Worm (Caenorhabditis elegans) whole organism, L3 larva: Measurements from ENCODE around the gene fbxa-82.
A peak's percentile ranks its signal among the peaks of the same experiment; 100 is the strongest.

Experiments
- ZK546.5 ChIP-seq: sonication (generic microtip); optimal IDR thresholded peaks from 2 replicates; lab custom pipeline; 2017; ENCODE audit warnings: missing biosample characterization, missing genetic modification characterization
- aly-2 ChIP-seq: fragments of 150-350 bp; optimal IDR thresholded peaks from 2 replicates; lab custom pipeline; 2014; ENCODE audit warnings: missing biosample characterization, missing genetic modification characterization
- ama-1 ChIP-seq: fragments of 150-350 bp; optimal IDR thresholded peaks from 2 replicates; lab custom pipeline; 2018
- ceh-16 ChIP-seq: sonication (generic microtip); optimal IDR thresholded peaks from 2 replicates; lab custom pipeline; 2017; ENCODE audit warnings: missing biosample characterization, missing genetic modification characterization
- ceh-82 ChIP-seq: fragments of 150-350 bp; optimal IDR thresholded peaks from 2 replicates; lab custom pipeline; 2014; ENCODE audit warnings: missing biosample characterization, missing genetic modification characterization
- ceh-9 ChIP-seq: sonication (generic microtip); optimal IDR thresholded peaks from 2 replicates; lab custom pipeline; 2018; ENCODE audit warnings: missing biosample characterization, missing genetic modification characterization
- elt-1 ChIP-seq: fragments of 150-350 bp; optimal IDR thresholded peaks from 2 replicates; lab custom pipeline; 2014; ENCODE audit warnings: missing biosample characterization, missing genetic modification characterization
- elt-2 ChIP-seq: sonication (generic microtip); optimal IDR thresholded peaks from 2 replicates; lab custom pipeline; 2016; ENCODE audit warnings: missing genetic modification reagents, mild to moderate bottlenecking, missing genetic modification characterization, missing compliant biosample characterization
- eor-1 ChIP-seq, 2 experiments: fragments of 150-350 bp; optimal IDR thresholded peaks; 2 replicates each; lab custom pipeline; 2014 to 2018; ENCODE audit warnings: missing biosample characterization in 2 of 2, missing genetic modification characterization in 2 of 2
- fkh-10 ChIP-seq: sonication (generic microtip); optimal IDR thresholded peaks from 2 replicates; lab custom pipeline; 2017; ENCODE audit warnings: missing biosample characterization, missing genetic modification reagents, missing genetic modification characterization
- fos-1 ChIP-seq: fragments of 150-350 bp; optimal IDR thresholded peaks from 2 replicates; lab custom pipeline; 2014; ENCODE audit warnings: missing biosample characterization, missing genetic modification characterization
- hmg-11 ChIP-seq: sonication (generic microtip); optimal IDR thresholded peaks from 2 replicates; lab custom pipeline; 2016; ENCODE audit warnings: missing genetic modification characterization, missing compliant biosample characterization
- lin-39 ChIP-seq: fragments of 150-350 bp; optimal IDR thresholded peaks from 2 replicates; lab custom pipeline; 2018; ENCODE audit warnings: missing biosample characterization, missing genetic modification reagents, missing genetic modification characterization
- mml-1 ChIP-seq: fragments of 150-350 bp; sonication (generic microtip); optimal IDR thresholded peaks from 3 replicates; lab custom pipeline; 2014; ENCODE audit warnings: missing biosample characterization, missing genetic modification characterization
- nfya-1 ChIP-seq: sonication (generic microtip); optimal IDR thresholded peaks from 2 replicates; lab custom pipeline; 2017; ENCODE audit warnings: missing genetic modification characterization, mild to moderate bottlenecking, missing compliant biosample characterization, antibody characterized with exemption, moderate library complexity; ENCODE audit not compliant: insufficient read depth
- nhr-11 ChIP-seq: fragments of 150-350 bp; optimal IDR thresholded peaks from 2 replicates; lab custom pipeline; 2014; ENCODE audit warnings: missing biosample characterization, missing genetic modification characterization
- nhr-12 ChIP-seq: fragments of 150-350 bp; optimal IDR thresholded peaks from 2 replicates; lab custom pipeline; 2014; ENCODE audit warnings: missing biosample characterization, missing genetic modification characterization
- nhr-23 ChIP-seq: fragments of 150-350 bp; optimal IDR thresholded peaks from 2 replicates; lab custom pipeline; 2014; ENCODE audit warnings: missing biosample characterization, missing genetic modification reagents, missing genetic modification characterization
- nhr-43 ChIP-seq: sonication (generic microtip); optimal IDR thresholded peaks from 2 replicates; lab custom pipeline; 2016; ENCODE audit warnings: mild to moderate bottlenecking, missing genetic modification characterization, missing compliant biosample characterization; ENCODE audit not compliant: poor library complexity, severe bottlenecking
- nhr-77 ChIP-seq: fragments of 150-350 bp; optimal IDR thresholded peaks from 2 replicates; lab custom pipeline; 2014; ENCODE audit warnings: missing biosample characterization, missing genetic modification characterization
- pha-4 ChIP-seq: fragments of 150-350 bp; optimal IDR thresholded peaks from 2 replicates; lab custom pipeline; 2014; ENCODE audit warnings: missing biosample characterization, missing genetic modification reagents, missing genetic modification characterization
- pqm-1 ChIP-seq: fragments of 150-350 bp; optimal IDR thresholded peaks from 2 replicates; lab custom pipeline; 2017; ENCODE audit warnings: missing biosample characterization, missing genetic modification characterization, inconsistent platforms
- sea-2 ChIP-seq: fragments of 150-350 bp; sonication (generic microtip); optimal IDR thresholded peaks from 4 replicates; lab custom pipeline; 2014; ENCODE audit warnings: missing biosample characterization, missing genetic modification reagents, missing genetic modification characterization
- skn-1 ChIP-seq: fragments of 150-350 bp; optimal IDR thresholded peaks from 2 replicates; lab custom pipeline; 2014; ENCODE audit warnings: missing biosample characterization, missing genetic modification characterization
- snpc-4 ChIP-seq: fragments of 150-350 bp; optimal IDR thresholded peaks from 2 replicates; lab custom pipeline; 2014; ENCODE audit warnings: missing biosample characterization, missing genetic modification characterization
- tbx-2 ChIP-seq: sonication (generic microtip); optimal IDR thresholded peaks from 2 replicates; lab custom pipeline; 2016; ENCODE audit warnings: mild to moderate bottlenecking, missing genetic modification characterization, missing compliant biosample characterization
- unc-62 ChIP-seq: fragments of 150-350 bp; sonication (generic microtip); optimal IDR thresholded peaks from 4 replicates; lab custom pipeline; 2014; ENCODE audit warnings: missing biosample characterization, missing genetic modification reagents, missing genetic modification characterization
- zag-1 ChIP-seq: fragments of 150-350 bp; optimal IDR thresholded peaks from 2 replicates; lab custom pipeline; 2014; ENCODE audit warnings: missing biosample characterization, missing genetic modification characterization
- ztf-11 ChIP-seq: fragments of 150-350 bp; optimal IDR thresholded peaks from 2 replicates; lab custom pipeline; 2014; ENCODE audit warnings: missing biosample characterization, missing genetic modification characterization
- ztf-4 ChIP-seq: fragments of 150-350 bp; optimal IDR thresholded peaks from 2 replicates; lab custom pipeline; 2014; ENCODE audit warnings: missing biosample characterization, missing genetic modification characterization

Gene fbxa-82

ce11 chrV:15052368-15052767 is at the start of gene fbxa-82, which contains the start of gene C25D7.5:
Gene fbxa-82 (minus strand): TSS chrV:15052530.
Gene C25D7.5 (plus strand): TSS chrV:15052650.
- TF ChIP-seq lin-39 (tag; lab: Kevin White, UChicago) (no peak), hmg-11 (tag; lab: Kevin White, UChicago) (no peak), elt-2 (tag; lab: Kevin White, UChicago) (peak; percentile 28), pha-4 (tag; lab: Kevin White, UChicago) (peak; percentile 31), nhr-43 (tag; lab: Kevin White, UChicago) (no peak), pqm-1 (peak; percentile 41), ceh-9 (tag; lab: Kevin White, UChicago) (no peak), ceh-16 (no peak), nhr-12 (no peak), ceh-82 (no peak), nfya-1 (tag; lab: Kevin White, UChicago) (no peak), fkh-10 (no peak), ztf-11 (tag; lab: Kevin White, UChicago) (no peak)

ce11 chrV:15099447-15099846 is 47.1 kb upstream of the fbxa-82 start, which contains the start of gene C01G10.1:
Gene C01G10.1 (plus strand): TSS chrV:15099747.
- TF ChIP-seq ztf-4 (tag; lab: Kevin White, UChicago) (no peak), fkh-10 (no peak), ZK546.5 (tag; lab: Kevin White, UChicago) (no peak), fos-1 (tag; lab: Kevin White, UChicago) (no peak), tbx-2 (tag; lab: Kevin White, UChicago) (no peak), unc-62 (GFP tag; lab: Kevin White, UChicago) (no peak)

- TF ChIP-seq ama-1 (lab: Kevin White, UChicago) = no peak
- no peak for TF ChIP-seq nhr-77 (tag; lab: Kevin White, UChicago)
These were observed 42.4 kb upstream of the fbxa-82 start, which contains the start of gene srx-78 for ce11 chrV:15094749-15095148. Gene srx-78 (plus strand): TSS chrV:15095049.

ce11 chrV:15092666-15093065 is 40.3 kb upstream of the fbxa-82 start, which contains the start of gene txt-12:
Gene txt-12 (plus strand): TSS chrV:15092966.
- TF ChIP-seq snpc-4 (no peak), pha-4 (tag; lab: Kevin White, UChicago) (peak; percentile 77)

- TF ChIP-seq zag-1 (tag; lab: Kevin White, UChicago) = no peak
- no peak for TF ChIP-seq eor-1 (tag; optimal IDR thresholded peaks at IDR 0.05; lab: Kevin White, UChicago)
- TF ChIP-seq pqm-1 = no peak
- TF ChIP-seq elt-2 (tag; lab: Kevin White, UChicago) = no peak
- no peak for TF ChIP-seq nhr-23 (tag; lab: Kevin White, UChicago)
- TF ChIP-seq sea-2 (GFP tag; lab: Kevin White, UChicago) = no peak
- TF ChIP-seq ceh-16 = no peak
- TF ChIP-seq aly-2 (tag; lab: Kevin White, UChicago) = no peak
- TF ChIP-seq nhr-11 (tag; lab: Kevin White, UChicago) = no peak
These were observed 38.1 kb upstream of the fbxa-82 start, which contains the start of gene C01G10.17 for ce11 chrV:15090457-15090856. Gene C01G10.17 (plus strand): TSS chrV:15090757.

- TF ChIP-seq nhr-43 (tag; lab: Kevin White, UChicago) (no peak), elt-1 (tag; lab: Kevin White, UChicago) (no peak)
These were observed 37.1 kb upstream of the fbxa-82 start, which contains the start of the genes C01G10.5 and C01G10.4 for ce11 chrV:15089438-15089837. Gene C01G10.5 (minus strand): TSS chrV:15089538. Gene C01G10.4 (plus strand): TSS chrV:15089740.

ce11 chrV:15088613-15089012 is 36.3 kb upstream of the fbxa-82 start, which contains the start of gene C01G10.18:
Gene C01G10.18 (minus strand): TSS chrV:15088713.
- TF ChIP-seq aly-2 (tag; lab: Kevin White, UChicago) = no peak
- no peak for TF ChIP-seq nhr-43 (tag; lab: Kevin White, UChicago)
- TF ChIP-seq fkh-10 = no peak
- TF ChIP-seq skn-1 (tag; lab: Kevin White, UChicago) = no peak
- no peak for TF ChIP-seq nhr-12
- no peak for TF ChIP-seq mml-1
- TF ChIP-seq ZK546.5 (tag; lab: Kevin White, UChicago) = no peak
